Worm (Caenorhabditis elegans) whole organism, mixed stage, embryonic: ENCODE results near the gene rpl-42.

Experiments used
- ceh-43 ChIP-seq: fragments of 200-800 bp; sonication (Bioruptor generic); optimal IDR thresholded peaks from 2 replicates; lab custom pipeline; 2018; ENCODE audit warnings: mild to moderate bottlenecking, missing genetic modification characterization, moderate library complexity, missing compliant biosample characterization
- elt-3 ChIP-seq: fragments of 150-350 bp; optimal IDR thresholded peaks from 2 replicates; lab custom pipeline; 2014; ENCODE audit warnings: missing biosample characterization, missing genetic modification characterization
- lin-13 ChIP-seq: fragments of 150-350 bp; optimal IDR thresholded peaks from 2 replicates; lab custom pipeline; 2014; ENCODE audit warnings: missing biosample characterization, missing genetic modification characterization
- lsy-2 ChIP-seq: fragments of 150-350 bp; optimal IDR thresholded peaks from 2 replicates; lab custom pipeline; 2014; ENCODE audit warnings: missing biosample characterization, missing genetic modification characterization
- mab-5 ChIP-seq: fragments of 150-350 bp; optimal IDR thresholded peaks from 2 replicates; lab custom pipeline; 2014; ENCODE audit warnings: missing biosample characterization, missing genetic modification characterization
- mls-2 ChIP-seq: sonication (generic microtip); optimal IDR thresholded peaks from 2 replicates; lab custom pipeline; 2016; ENCODE audit warnings: mild to moderate bottlenecking, missing genetic modification characterization, moderate library complexity, missing compliant biosample characterization
- nhr-12 ChIP-seq: fragments of 150-350 bp; optimal IDR thresholded peaks from 2 replicates; lab custom pipeline; 2014; ENCODE audit warnings: missing biosample characterization, missing genetic modification characterization
- nhr-28 ChIP-seq: fragments of 150-350 bp; optimal IDR thresholded peaks from 2 replicates; lab custom pipeline; 2014; ENCODE audit warnings: missing biosample characterization, missing genetic modification characterization
- pha-4 ChIP-seq: fragments of 150-350 bp; optimal IDR thresholded peaks from 2 replicates; lab custom pipeline; 2018; ENCODE audit warnings: missing biosample characterization, missing genetic modification reagents, missing genetic modification characterization
- snpc-4 ChIP-seq: fragments of 150-350 bp; optimal IDR thresholded peaks from 2 replicates; lab custom pipeline; 2014; ENCODE audit warnings: missing biosample characterization, missing genetic modification characterization
- unc-39 ChIP-seq: fragments of 150-350 bp; optimal IDR thresholded peaks from 2 replicates; lab custom pipeline; 2014; ENCODE audit warnings: missing biosample characterization, missing genetic modification characterization
- unc-62 ChIP-seq: fragments of 150-350 bp; optimal IDR thresholded peaks from 2 replicates; lab custom pipeline; 2014; ENCODE audit warnings: missing biosample characterization, missing genetic modification reagents, missing genetic modification characterization
- ztf-11 ChIP-seq: fragments of 150-350 bp; optimal IDR thresholded peaks from 2 replicates; lab custom pipeline; 2014; ENCODE audit warnings: missing biosample characterization, missing genetic modification characterization

- TF ChIP-seq mls-2 (tag; lab: Kevin White, UChicago): no peak
- TF ChIP-seq lsy-2 (tag; lab: Kevin White, UChicago): no peak
- TF ChIP-seq unc-39 (tag; lab: Kevin White, UChicago): no peak
- no peak for TF ChIP-seq nhr-12
- no peak for TF ChIP-seq ceh-43 (GFP tag; lab: Kevin White, UChicago)
- TF ChIP-seq pha-4 (tag; lab: Kevin White, UChicago): no peak
- no peak for TF ChIP-seq unc-62 (GFP tag; lab: Kevin White, UChicago)
- TF ChIP-seq nhr-28 (tag; lab: Kevin White, UChicago): no peak
- no peak for TF ChIP-seq ztf-11 (tag; lab: Kevin White, UChicago)
- no peak for TF ChIP-seq mab-5 (tag; lab: Kevin White, UChicago)
- TF ChIP-seq lin-13 (tag; lab: Kevin White, UChicago): no peak
- no peak for TF ChIP-seq elt-3 (tag; lab: Kevin White, UChicago)
- no peak for TF ChIP-seq snpc-4 (tag; lab: Kevin White, UChicago)
Measured at ce11 chrII:11103657-11104056, 11.1 kb downstream of the rpl-42 start, which contains the start of gene C09H10.5.
